Worm (Caenorhabditis elegans) whole organism, L4/young adult: ENCODE results near the gene F53F4.16.

ENCODE experiments used
- dao-5 ChIP-seq: sonication (generic microtip); optimal IDR thresholded peaks from 2 replicates; lab custom pipeline; 2016; ENCODE audit warnings: missing genotype, missing genetic modification characterization, moderate library complexity, missing compliant biosample characterization
- him-1 ChIP-seq: sonication (generic microtip); optimal IDR thresholded peaks from 2 replicates; lab custom pipeline; 2016; ENCODE audit warnings: missing genotype, missing genetic modification reagents, missing genetic modification characterization, missing compliant biosample characterization

- TF ChIP-seq him-1 (tag; lab: Kevin White, UChicago) (no peak), dao-5 (tag; lab: Kevin White, UChicago) (no peak)
Measured at ce11 chrV:13653713-13654393, 32.2 kb upstream of the F53F4.16 start, which contains the start of gene lpin-1.
